Worm (Caenorhabditis elegans) whole organism, L4 larva: ENCODE data around the gene dmsr-15.

Experiments used
- F49E8.2 ChIP-seq: sonication (generic microtip); optimal IDR thresholded peaks from 2 replicates; lab custom pipeline; 2016; ENCODE audit warnings: missing compliant biosample characterization, mild to moderate bottlenecking, missing genetic modification characterization, borderline replicate concordance
- Y105C5A.15 ChIP-seq: fragments of 200-800 bp; sonication (Bioruptor generic); IDR thresholded peaks from 2 replicates; pipeline ENCODE4 v1.3.6; 2022; ENCODE audit warnings: missing genetic modification characterization, missing compliant biosample characterization
- ZK546.5 ChIP-seq, 2 experiments: sonication (generic microtip); optimal IDR thresholded peaks; 2 replicates each; lab custom pipeline; 2017; ENCODE audit warnings: missing biosample characterization in 2 of 2, missing genetic modification characterization in 2 of 2
- attf-4 ChIP-seq: sonication (generic microtip); optimal IDR thresholded peaks from 3 replicates; lab custom pipeline; 2017; ENCODE audit warnings: missing biosample characterization, missing genetic modification characterization
- ctbp-1 ChIP-seq: fragments of 200-800 bp; sonication (Bioruptor generic); IDR thresholded peaks from 2 replicates; pipeline ENCODE4 v1.3.6; 2022; ENCODE audit warnings: missing genetic modification reagents, missing genetic modification characterization, missing compliant biosample characterization
- daf-12 ChIP-seq: fragments of 150-350 bp; optimal IDR thresholded peaks from 2 replicates; lab custom pipeline; 2014; ENCODE audit warnings: missing biosample characterization, missing genetic modification reagents, missing genetic modification characterization
- dmd-6 ChIP-seq: fragments of 200-800 bp; sonication (Bioruptor generic); IDR thresholded peaks from 2 replicates; pipeline ENCODE4 v1.3.6; 2022; ENCODE audit warnings: missing genetic modification reagents, missing genetic modification characterization, missing compliant biosample characterization
- dmd-8 ChIP-seq: fragments of 200-800 bp; sonication (Bioruptor generic); IDR thresholded peaks from 2 replicates; pipeline ENCODE4 v1.3.6; 2022; ENCODE audit warnings: missing genetic modification characterization, missing compliant biosample characterization
- dmd-9 ChIP-seq: fragments of 200-800 bp; sonication (Bioruptor generic); IDR thresholded peaks from 2 replicates; pipeline ENCODE4 v1.3.6; 2022; ENCODE audit warnings: missing genetic modification reagents, missing genetic modification characterization, missing compliant biosample characterization
- dve-1 ChIP-seq: sonication (generic microtip); optimal IDR thresholded peaks from 2 replicates; lab custom pipeline; 2017; ENCODE audit warnings: antibody characterized with exemption, mild to moderate bottlenecking, missing genetic modification characterization, missing compliant biosample characterization; ENCODE audit not compliant: insufficient read depth
- fkh-10 ChIP-seq: fragments of 150-350 bp; optimal IDR thresholded peaks from 2 replicates; lab custom pipeline; 2014; ENCODE audit warnings: missing biosample characterization, missing genetic modification reagents, missing genetic modification characterization
- gei-8 ChIP-seq: fragments of 200-800 bp; sonication (Bioruptor generic); optimal IDR thresholded peaks from 2 replicates; lab custom pipeline; 2018; ENCODE audit warnings: mild to moderate bottlenecking, missing genetic modification characterization, missing compliant biosample characterization
- hlh-11 ChIP-seq: fragments of 200-800 bp; sonication (Bioruptor generic); optimal IDR thresholded peaks from 2 replicates; lab custom pipeline; 2018; ENCODE audit warnings: mild to moderate bottlenecking, missing genetic modification characterization, missing compliant biosample characterization
- hmg-1.1 ChIP-seq: fragments of 200-800 bp; sonication (Bioruptor generic); IDR thresholded peaks from 2 replicates; pipeline ENCODE4 v1.3.6; 2022; ENCODE audit warnings: missing genetic modification reagents, missing genetic modification characterization, missing compliant biosample characterization
- lin-38 ChIP-seq: fragments of 200-800 bp; sonication (Bioruptor generic); IDR thresholded peaks from 2 replicates; pipeline ENCODE4 v1.3.6; 2022; ENCODE audit warnings: missing genetic modification reagents, missing genetic modification characterization, missing compliant biosample characterization
- madf-5 ChIP-seq, 2 experiments: fragments of 200-800 bp; sonication (Bioruptor generic); IDR thresholded peaks; 2 replicates each; pipeline ENCODE4 v1.3.6; 2022; ENCODE audit warnings: missing compliant biosample characterization in 2 of 2, missing genetic modification characterization in 2 of 2
- madf-9 ChIP-seq: fragments of 200-800 bp; sonication (Bioruptor generic); conservative IDR thresholded peaks from 2 replicates; pipeline ENCODE4 v1.3.6; 2022; ENCODE audit warnings: missing genetic modification reagents, missing genetic modification characterization, missing compliant biosample characterization
- mdl-1 ChIP-seq, 2 experiments: fragments of 150-350 bp in 1 of 2; sonication (generic microtip) in 1 of 2; optimal IDR thresholded peaks; 2 replicates each; lab custom pipeline; 2014 to 2017; ENCODE audit warnings: missing biosample characterization in 2 of 2, missing genetic modification characterization in 2 of 2
- mep-1 ChIP-seq: fragments of 150-350 bp; sonication (generic microtip); optimal IDR thresholded peaks from 3 replicates; lab custom pipeline; 2014; ENCODE audit warnings: missing biosample characterization, missing genetic modification characterization
- nhr-25 ChIP-seq: sonication (generic microtip); optimal IDR thresholded peaks from 2 replicates; lab custom pipeline; 2017; ENCODE audit warnings: missing genetic modification characterization, mild to moderate bottlenecking, missing compliant biosample characterization, antibody characterized with exemption, moderate library complexity, borderline replicate concordance; ENCODE audit not compliant: insufficient read depth
- nhr-28 ChIP-seq: fragments of 150-350 bp; optimal IDR thresholded peaks from 2 replicates; lab custom pipeline; 2014; ENCODE audit warnings: missing biosample characterization, missing genetic modification characterization
- pha-4 ChIP-seq, 2 experiments: fragments of 150-350 bp in 1 of 2; fragments of 200-800 bp in 1 of 2; sonication (Bioruptor generic) in 1 of 2; IDR thresholded peaks in 1 of 2; optimal IDR thresholded peaks in 1 of 2; 2 replicates each; pipeline versions ENCODE4 v1.3.6 to Lab custom; 2014 to 2022; ENCODE audit warnings: missing genetic modification characterization in 2 of 2, missing genetic modification reagents in 2 of 2, missing biosample characterization in 1 of 2, missing compliant biosample characterization in 1 of 2
- php-3 ChIP-seq: fragments of 200-800 bp; sonication (Bioruptor generic); IDR thresholded peaks from 2 replicates; pipeline ENCODE4 v1.3.6; 2022; ENCODE audit warnings: missing genetic modification reagents, missing genetic modification characterization, missing compliant biosample characterization
- pqm-1 ChIP-seq: sonication (generic microtip); optimal IDR thresholded peaks from 2 replicates; lab custom pipeline; 2017; ENCODE audit warnings: missing biosample characterization, missing genetic modification characterization
- spr-1 ChIP-seq: sonication (generic microtip); optimal IDR thresholded peaks from 2 replicates; lab custom pipeline; 2016; ENCODE audit warnings: mild to moderate bottlenecking, missing genetic modification characterization, missing compliant biosample characterization
- tag-97 ChIP-seq: fragments of 200-800 bp; sonication (Bioruptor generic); IDR thresholded peaks from 2 replicates; pipeline ENCODE4 v1.3.6; 2022; ENCODE audit warnings: missing genetic modification characterization, missing compliant biosample characterization
- unc-130 ChIP-seq: sonication (generic microtip); optimal IDR thresholded peaks from 2 replicates; lab custom pipeline; 2016; ENCODE audit warnings: missing genetic modification reagents, missing genetic modification characterization, missing compliant biosample characterization
- unc-39 ChIP-seq: sonication (generic microtip); optimal IDR thresholded peaks from 2 replicates; lab custom pipeline; 2017; ENCODE audit warnings: missing biosample characterization, missing genetic modification characterization
- unc-62 ChIP-seq, 3 experiments: fragments of 150-350 bp in 1 of 3; sonication (generic microtip); optimal IDR thresholded peaks in 2 of 3; peaks in 1 of 3; 1 replicate in 1 of 3; 2 replicates in 2 of 3; lab custom pipeline; 2014 to 2017; ENCODE audit warnings: missing biosample characterization in 3 of 3, missing genetic modification characterization in 3 of 3, missing genetic modification reagents in 3 of 3, missing genotype in 1 of 3
- zag-1 ChIP-seq: fragments of 150-350 bp; optimal IDR thresholded peaks from 2 replicates; lab custom pipeline; 2014; ENCODE audit warnings: missing biosample characterization, missing genetic modification characterization
- zfp-3 ChIP-seq: fragments of 200-800 bp; sonication (Bioruptor generic); conservative IDR thresholded peaks from 2 replicates; pipeline ENCODE4 v1.3.6; 2022; ENCODE audit warnings: missing genetic modification reagents, missing genetic modification characterization, missing compliant biosample characterization

The dmsr-15 gene

ce11 chrV:6784853-6785492 is 43.7 kb downstream of the dmsr-15 start, which contains the start of the genes spn-4 and spe-39 (continued):
- 0 out of 2 replicates have a peak, but pooled peaks have one; percentile 6 for TF ChIP-seq dmd-9 (GFP tag; lab: Robert Waterston, UW)
- no peak for TF ChIP-seq tag-97 (GFP tag; lab: Robert Waterston, UW)
- TF ChIP-seq zfp-3 (GFP tag; lab: Robert Waterston, UW): no peak
- peak; percentile 22 for TF ChIP-seq fkh-10 (GFP tag; lab: Kevin White, UChicago)
- TF ChIP-seq madf-9: 0 out of 2 replicates have a peak, but pooled peaks have one; percentile 21
- TF ChIP-seq hmg-1.1: peak; percentile 70; the same call in 1 of the 2 replicates
- TF ChIP-seq dmd-6 (GFP tag; lab: Robert Waterston, UW): peak; percentile 53; the same call in 1 of the 2 replicates
- no peak for TF ChIP-seq zag-1 (tag; lab: Kevin White, UChicago)
- peak; percentile 58; the same call in 1 of the 2 replicates for TF ChIP-seq pha-4 (GFP tag; IDR thresholded peaks at IDR 0.05; lab: Robert Waterston, UW)
- peak; percentile 31 for TF ChIP-seq pha-4 (tag; optimal IDR thresholded peaks at IDR 0.05; lab: Kevin White, UChicago)

DNA sequence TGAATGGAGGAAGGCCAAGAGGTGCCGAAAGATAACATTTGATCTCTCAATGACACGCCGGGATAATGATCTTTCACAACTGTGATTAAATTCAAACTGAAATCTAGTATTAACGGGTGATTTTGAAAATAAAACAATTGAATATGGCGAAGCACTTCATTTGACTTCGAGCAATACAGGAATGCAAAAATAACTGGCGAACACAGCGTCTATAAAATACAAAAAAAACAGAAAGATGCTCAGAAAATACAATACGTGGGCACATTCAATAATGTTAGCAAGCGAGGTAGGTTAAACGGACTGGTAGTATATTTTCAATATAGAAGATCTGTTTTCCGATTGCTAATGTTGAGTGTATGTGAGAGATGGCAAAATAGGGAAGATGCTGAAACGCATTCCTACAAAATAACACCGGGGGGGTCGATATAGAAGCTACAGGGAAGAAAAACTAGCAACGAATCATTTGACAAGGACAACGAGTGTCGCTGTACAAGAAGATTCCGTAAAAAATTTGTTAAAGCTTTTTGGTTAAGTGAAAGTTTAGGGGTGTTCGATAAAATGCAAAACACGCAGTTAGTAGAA is 45.6 kb downstream of the dmsr-15 start:
- TF ChIP-seq unc-39 (tag; lab: Kevin White, UChicago) (no peak), pha-4 (GFP tag; IDR thresholded peaks at IDR 0.05; lab: Robert Waterston, UW) (0 out of 2 replicates have a peak, but pooled peaks have one; percentile 16), pha-4 (tag; optimal IDR thresholded peaks at IDR 0.05; lab: Kevin White, UChicago) (no peak), nhr-28 (no peak), nhr-25 (no peak), hmg-1.1 (no peak), unc-130 (GFP tag; lab: Kevin White, UChicago) (peak; percentile 61), unc-62 (GFP tag; optimal IDR thresholded peaks at IDR 0.05 in 1 of 2; lab: Kevin White, UChicago) (peak in 1 of 2 experiments; percentile 63), unc-62 (tag; optimal IDR thresholded peaks at IDR 0.05; lab: Kevin White, UChicago) (no peak), lin-38 (0 out of 2 replicates have a peak, but pooled peaks have one; percentile 19), dmd-9 (GFP tag; lab: Robert Waterston, UW) (no peak), dmd-8 (0 out of 2 replicates have a peak, but pooled peaks have one; percentile 40), php-3 (GFP tag; lab: Robert Waterston, UW) (no peak), gei-8 (GFP tag; lab: Kevin White, UChicago) (no peak), F49E8.2 (tag; lab: Kevin White, UChicago) (peak; percentile 21), mep-1 (tag; lab: Kevin White, UChicago) (no peak), hlh-11 (no peak), madf-5 (GFP tag; IDR thresholded peaks at IDR 0.05; lab: Robert Waterston, UW) (peak in 1 of 2 experiments; percentile 35; a peak in 1 of 4 replicates)

- TF ChIP-seq ZK546.5 (tag; optimal IDR thresholded peaks at IDR 0.05; lab: Kevin White, UChicago) (no peak), dmd-9 (GFP tag; lab: Robert Waterston, UW) (no peak), daf-12 (tag; lab: Kevin White, UChicago) (no peak), pqm-1 (tag; lab: Kevin White, UChicago) (no peak), unc-62 (GFP tag; optimal IDR thresholded peaks at IDR 0.05 in 1 of 2; lab: Kevin White, UChicago) (no peak), unc-62 (tag; optimal IDR thresholded peaks at IDR 0.05; lab: Kevin White, UChicago) (no peak), attf-4 (tag; lab: Kevin White, UChicago) (no peak), unc-39 (tag; lab: Kevin White, UChicago) (no peak), spr-1 (no peak), dve-1 (tag; lab: Kevin White, UChicago) (no peak), ctbp-1 (GFP tag; lab: Robert Waterston, UW) (no peak), mdl-1 (tag; optimal IDR thresholded peaks at IDR 0.05; lab: Kevin White, UChicago) (no peak), Y105C5A.15 (GFP tag; lab: Robert Waterston, UW) (no peak)
These were observed 46.4 kb downstream of the dmsr-15 start for ce11 chrV:6782260-6782659.
